Worm (Caenorhabditis elegans) whole organism, early embryonic: Measurements from ENCODE around the gene M176.10.

ENCODE experiments used
- B0310.2 ChIP-seq: sonication (generic microtip); optimal IDR thresholded peaks from 2 replicates; lab custom pipeline; 2016; ENCODE audit warnings: mild to moderate bottlenecking, missing genetic modification characterization, missing compliant biosample characterization
- F13C5.2 ChIP-seq: sonication (generic microtip); optimal IDR thresholded peaks from 2 replicates; lab custom pipeline; 2017; ENCODE audit warnings: mild to moderate bottlenecking, missing genetic modification characterization, inconsistent platforms, missing compliant biosample characterization
- aly-1 ChIP-seq: sonication (generic microtip); optimal IDR thresholded peaks from 2 replicates; lab custom pipeline; 2016; ENCODE audit warnings: missing genetic modification characterization, missing compliant biosample characterization
- ama-1 ChIP-seq: fragments of 150-350 bp; optimal IDR thresholded peaks from 2 replicates; lab custom pipeline; 2014
- ceh-13 ChIP-seq: fragments of 200-800 bp; sonication (Bioruptor generic); optimal IDR thresholded peaks from 2 replicates; lab custom pipeline; 2018; ENCODE audit warnings: mild to moderate bottlenecking, missing genetic modification characterization, missing compliant biosample characterization
- ceh-36 ChIP-seq: sonication (generic microtip); optimal IDR thresholded peaks from 2 replicates; lab custom pipeline; 2016; ENCODE audit warnings: missing genetic modification characterization, inconsistent platforms, missing compliant biosample characterization
- ets-7 ChIP-seq: sonication (generic microtip); optimal IDR thresholded peaks from 2 replicates; lab custom pipeline; 2016; ENCODE audit warnings: missing genotype, missing genetic modification characterization, missing compliant biosample characterization
- flt-1 ChIP-seq: fragments of 200-800 bp; sonication (Bioruptor generic); IDR thresholded peaks from 2 replicates; pipeline ENCODE4 v1.3.6; 2022; ENCODE audit warnings: missing genetic modification characterization, missing compliant biosample characterization
- hmbx-1 ChIP-seq: sonication (generic microtip); optimal IDR thresholded peaks from 2 replicates; lab custom pipeline; 2016; ENCODE audit warnings: mild to moderate bottlenecking, missing genetic modification characterization, missing compliant biosample characterization
- hmg-4 ChIP-seq: fragments of 200-800 bp; sonication (Bioruptor generic); optimal IDR thresholded peaks from 2 replicates; lab custom pipeline; 2018; ENCODE audit warnings: mild to moderate bottlenecking, missing genetic modification characterization, missing compliant biosample characterization
- hnd-1 ChIP-seq: sonication (generic microtip); optimal IDR thresholded peaks from 2 replicates; lab custom pipeline; 2016; ENCODE audit warnings: missing genetic modification characterization, missing compliant biosample characterization
- pes-1 ChIP-seq: fragments of 200-800 bp; sonication (Bioruptor generic); IDR thresholded peaks from 2 replicates; pipeline ENCODE4 v1.3.6; 2022; ENCODE audit warnings: missing genetic modification reagents, missing genetic modification characterization, missing compliant biosample characterization
- scrt-1 ChIP-seq: fragments of 200-800 bp; sonication (Bioruptor generic); IDR thresholded peaks from 2 replicates; pipeline ENCODE4 v1.3.6; 2022; ENCODE audit warnings: missing genetic modification characterization, missing compliant biosample characterization
- sea-1 ChIP-seq: fragments of 200-800 bp; sonication (Bioruptor generic); conservative IDR thresholded peaks from 2 replicates; pipeline ENCODE4 v1.3.6; 2022; ENCODE audit warnings: missing genetic modification characterization, missing compliant biosample characterization
- tbx-11 ChIP-seq: fragments of 200-800 bp; sonication (Bioruptor generic); IDR thresholded peaks from 2 replicates; pipeline ENCODE4 v1.3.6; 2022; ENCODE audit warnings: missing genetic modification characterization, missing compliant biosample characterization
- tbx-37 ChIP-seq: fragments of 200-800 bp; sonication (Bioruptor generic); conservative IDR thresholded peaks from 2 replicates; pipeline ENCODE4 v1.3.6; 2022; ENCODE audit warnings: missing genetic modification reagents, missing genetic modification characterization, missing compliant biosample characterization
- tra-4 ChIP-seq: sonication (generic microtip); optimal IDR thresholded peaks from 2 replicates; lab custom pipeline; 2017; ENCODE audit warnings: missing genetic modification characterization, missing compliant biosample characterization

Gene M176.10

ce11 chrII:9438227-9438626 lies 12.3 kb upstream of the M176.10 start, which contains the start of gene chil-13:
TSS of gene chil-13 (minus strand) at chrII:9438327.
- no peak for TF ChIP-seq pes-1 (GFP tag; lab: Robert Waterston, UW)

DNA sequence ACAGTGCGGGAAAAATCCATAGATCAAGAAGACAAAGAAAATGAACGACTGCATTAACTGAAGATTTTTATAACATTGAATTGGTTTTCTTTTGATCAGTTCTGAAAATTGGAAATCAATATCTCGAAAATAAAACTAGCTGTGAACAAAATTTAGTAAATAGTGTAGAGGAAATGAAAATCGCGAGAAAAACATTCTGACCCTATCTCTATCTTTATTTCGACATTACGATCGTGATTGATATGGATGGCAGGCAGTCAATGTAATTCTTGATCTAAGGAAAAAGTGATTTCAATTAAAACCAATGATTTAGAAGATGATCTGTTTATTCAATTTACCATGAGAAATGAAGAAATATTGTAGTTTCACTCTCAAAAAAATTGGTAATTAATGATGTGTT lies 10.0 kb upstream of the M176.10 start, which contains the start of gene kin-16:
kin-16 (minus strand) TSS at position 101 of the 400 bp plus-strand sequence.
- TF ChIP-seq hmg-4 (GFP tag; lab: Kevin White, UChicago) (no peak), sea-1 (GFP tag; lab: Robert Waterston, UW) (no peak), scrt-1 (GFP tag; lab: Robert Waterston, UW) (no peak), ets-7 (tag; lab: Kevin White, UChicago) (no peak), hmbx-1 (tag; lab: Kevin White, UChicago) (no peak), tbx-37 (GFP tag; lab: Robert Waterston, UW) (no peak), flt-1 (no peak), ceh-13 (GFP tag; lab: Kevin White, UChicago) (no peak), hnd-1 (tag; lab: Kevin White, UChicago) (no peak), tra-4 (no peak), ceh-36 (tag; lab: Kevin White, UChicago) (no peak), ama-1 (lab: Kevin White, UChicago) (no peak), B0310.2 (tag; lab: Kevin White, UChicago) (no peak)

- TF ChIP-seq flt-1 = no peak
- TF ChIP-seq hnd-1 (tag; lab: Kevin White, UChicago) = no peak
- TF ChIP-seq ceh-13 (GFP tag; lab: Kevin White, UChicago) = no peak
- TF ChIP-seq ceh-36 (tag; lab: Kevin White, UChicago) = no peak
Measured at ce11 chrII:9433609-9434008, 7.6 kb upstream of the M176.10 start, which contains the start of gene kin-15. TSS of gene kin-15 (minus strand) at chrII:9433709.

ce11 chrII:9431119-9431518 lies 5.1 kb upstream of the M176.10 start:
- TF ChIP-seq tbx-11 (no peak), aly-1 (tag; lab: Kevin White, UChicago) (no peak), ceh-36 (tag; lab: Kevin White, UChicago) (no peak), flt-1 (no peak), hmbx-1 (tag; lab: Kevin White, UChicago) (no peak), tbx-37 (GFP tag; lab: Robert Waterston, UW) (no peak), F13C5.2 (tag; lab: Kevin White, UChicago) (no peak), ceh-13 (GFP tag; lab: Kevin White, UChicago) (no peak), ets-7 (tag; lab: Kevin White, UChicago) (no peak), B0310.2 (tag; lab: Kevin White, UChicago) (no peak), tra-4 (no peak), sea-1 (GFP tag; lab: Robert Waterston, UW) (no peak), scrt-1 (GFP tag; lab: Robert Waterston, UW) (no peak), pes-1 (GFP tag; lab: Robert Waterston, UW) (no peak), hnd-1 (tag; lab: Kevin White, UChicago) (no peak), ama-1 (lab: Kevin White, UChicago) (no peak), hmg-4 (GFP tag; lab: Kevin White, UChicago) (no peak)

- TF ChIP-seq tra-4 (no peak), tbx-37 (GFP tag; lab: Robert Waterston, UW) (no peak), B0310.2 (tag; lab: Kevin White, UChicago) (no peak), aly-1 (tag; lab: Kevin White, UChicago) (no peak), scrt-1 (GFP tag; lab: Robert Waterston, UW) (no peak), F13C5.2 (tag; lab: Kevin White, UChicago) (no peak), sea-1 (GFP tag; lab: Robert Waterston, UW) (no peak), pes-1 (GFP tag; lab: Robert Waterston, UW) (no peak), hmg-4 (GFP tag; lab: Kevin White, UChicago) (no peak), flt-1 (no peak)
Measured at ce11 chrII:9427644-9428043, 1.7 kb upstream of the M176.10 start, which contains the start of gene M176.5. TSS of gene M176.5 (minus strand) at chrII:9427744.

ce11 chrII:9421969-9422368 lies 4.0 kb downstream of the M176.10 start, which contains the start of gene M176.11:
TSS of gene M176.11 (plus strand) at chrII:9422269.
- no peak for TF ChIP-seq pes-1 (GFP tag; lab: Robert Waterston, UW)
- no peak for TF ChIP-seq ets-7 (tag; lab: Kevin White, UChicago)
- no peak for TF ChIP-seq scrt-1 (GFP tag; lab: Robert Waterston, UW)

DNA sequence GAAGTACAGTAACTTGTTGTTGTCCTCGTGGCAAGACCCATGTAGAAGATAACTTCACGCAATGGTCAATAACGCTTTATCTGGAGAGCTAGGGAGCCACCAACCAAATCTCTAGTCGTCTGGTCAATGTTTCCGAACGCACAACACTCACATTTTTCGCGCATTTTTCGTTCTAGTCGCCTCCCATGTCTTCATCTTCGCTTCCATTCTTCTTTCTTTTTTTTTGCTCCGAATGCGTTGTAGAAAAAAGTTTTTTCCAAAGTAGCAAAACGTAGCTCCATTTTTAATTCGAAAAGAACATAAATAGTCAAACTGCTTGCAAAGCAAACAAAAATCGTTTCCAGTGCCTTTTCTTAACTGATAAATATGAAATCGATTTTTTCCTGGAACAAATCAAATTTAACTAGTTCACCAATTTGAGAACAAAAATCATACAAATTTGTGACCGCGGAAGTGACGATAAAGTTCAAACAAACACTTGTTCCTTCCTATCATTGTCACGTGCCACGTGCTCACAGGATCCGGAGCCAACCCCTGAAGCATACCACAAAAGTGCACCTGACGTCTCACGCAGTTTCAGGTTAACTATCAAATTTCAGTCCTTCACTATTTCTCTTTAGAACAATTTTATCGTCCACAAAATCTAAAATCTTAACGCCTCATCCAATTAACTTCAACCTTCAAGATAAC lies 7.0 kb downstream of the M176.10 start:
- TF ChIP-seq tbx-37 (GFP tag; lab: Robert Waterston, UW) = no peak
- no peak for TF ChIP-seq tbx-11
- no peak for TF ChIP-seq ceh-13 (GFP tag; lab: Kevin White, UChicago)
- TF ChIP-seq sea-1 (GFP tag; lab: Robert Waterston, UW) = no peak
- TF ChIP-seq hnd-1 (tag; lab: Kevin White, UChicago) = no peak
- no peak for TF ChIP-seq flt-1
- TF ChIP-seq hmbx-1 (tag; lab: Kevin White, UChicago) = no peak
- no peak for TF ChIP-seq aly-1 (tag; lab: Kevin White, UChicago)
- no peak for TF ChIP-seq F13C5.2 (tag; lab: Kevin White, UChicago)
- TF ChIP-seq scrt-1 (GFP tag; lab: Robert Waterston, UW) = no peak
- TF ChIP-seq pes-1 (GFP tag; lab: Robert Waterston, UW) = no peak
- TF ChIP-seq ama-1 (lab: Kevin White, UChicago) = no peak
- TF ChIP-seq B0310.2 (tag; lab: Kevin White, UChicago) = no peak
- TF ChIP-seq ceh-36 (tag; lab: Kevin White, UChicago) = no peak
- no peak for TF ChIP-seq ets-7 (tag; lab: Kevin White, UChicago)
- no peak for TF ChIP-seq tra-4
- no peak for TF ChIP-seq hmg-4 (GFP tag; lab: Kevin White, UChicago)
